Worm (Caenorhabditis elegans) whole organism, L4 larva: ENCODE measurements around the gene F58B4.5.

Source experiments
- F37D6.2 ChIP-seq: sonication (generic microtip); optimal IDR thresholded peaks from 2 replicates; lab custom pipeline; 2016; ENCODE audit warnings: mild to moderate bottlenecking, missing genetic modification characterization, missing compliant biosample characterization
- F44E2.7 ChIP-seq: fragments of 200-800 bp; sonication (Bioruptor generic); IDR thresholded peaks from 2 replicates; pipeline ENCODE4 v2.1.2; 2022; ENCODE audit warnings: missing genetic modification characterization, missing compliant biosample characterization
- F49E8.2 ChIP-seq: sonication (generic microtip); optimal IDR thresholded peaks from 2 replicates; lab custom pipeline; 2016; ENCODE audit warnings: missing compliant biosample characterization, mild to moderate bottlenecking, missing genetic modification characterization, borderline replicate concordance
- Y48G9A.11 ChIP-seq: fragments of 200-800 bp; sonication (Bioruptor generic); IDR thresholded peaks from 2 replicates; pipeline ENCODE4 v1.3.6; 2022; ENCODE audit warnings: missing genetic modification reagents, missing genetic modification characterization, missing compliant biosample characterization
- Y75B8A.6 ChIP-seq: fragments of 200-800 bp; sonication (Bioruptor generic); IDR thresholded peaks from 2 replicates; pipeline ENCODE4 v1.3.6; 2022; ENCODE audit warnings: missing genetic modification reagents, missing genetic modification characterization, missing compliant biosample characterization
- aha-1 ChIP-seq: fragments of 150-350 bp; peaks from one replicate; lab custom pipeline; 2014; ENCODE audit warnings: missing biosample characterization, missing genetic modification characterization
- ama-1 ChIP-seq: fragments of 150-350 bp; optimal IDR thresholded peaks from 2 replicates; lab custom pipeline; 2014; ENCODE audit warnings: inconsistent platforms, mixed read lengths
- ceh-20 ChIP-seq: fragments of 200-800 bp; sonication (Bioruptor generic); IDR thresholded peaks from 2 replicates; pipeline ENCODE4 v1.3.6; 2022; ENCODE audit warnings: missing genetic modification reagents, missing genetic modification characterization, missing compliant biosample characterization
- ceh-32 ChIP-seq: sonication (generic microtip); optimal IDR thresholded peaks from 2 replicates; lab custom pipeline; 2016; ENCODE audit warnings: mild to moderate bottlenecking, missing genetic modification characterization, missing compliant biosample characterization; ENCODE audit not compliant: poor library complexity
- ceh-44 ChIP-seq: fragments of 200-800 bp; sonication (Bioruptor generic); IDR thresholded peaks from 2 replicates; pipeline ENCODE4 v1.3.6; 2022; ENCODE audit warnings: missing genetic modification reagents, missing genetic modification characterization, missing compliant biosample characterization
- ceh-82 ChIP-seq: sonication (generic microtip); optimal IDR thresholded peaks from 2 replicates; lab custom pipeline; 2017; ENCODE audit warnings: missing biosample characterization, missing genetic modification characterization
- ctbp-1 ChIP-seq: fragments of 200-800 bp; sonication (Bioruptor generic); IDR thresholded peaks from 2 replicates; pipeline ENCODE4 v1.3.6; 2022; ENCODE audit warnings: missing genetic modification reagents, missing genetic modification characterization, missing compliant biosample characterization
- daf-19 ChIP-seq: fragments of 200-800 bp; sonication (Bioruptor generic); conservative IDR thresholded peaks from 2 replicates; pipeline ENCODE4 v1.3.6; 2022; ENCODE audit warnings: missing genetic modification characterization, missing compliant biosample characterization
- dmd-6 ChIP-seq: fragments of 200-800 bp; sonication (Bioruptor generic); IDR thresholded peaks from 2 replicates; pipeline ENCODE4 v1.3.6; 2022; ENCODE audit warnings: missing genetic modification reagents, missing genetic modification characterization, missing compliant biosample characterization
- dmd-8 ChIP-seq: fragments of 200-800 bp; sonication (Bioruptor generic); IDR thresholded peaks from 2 replicates; pipeline ENCODE4 v1.3.6; 2022; ENCODE audit warnings: missing genetic modification characterization, missing compliant biosample characterization
- dve-1 ChIP-seq: sonication (generic microtip); optimal IDR thresholded peaks from 2 replicates; lab custom pipeline; 2017; ENCODE audit warnings: antibody characterized with exemption, mild to moderate bottlenecking, missing genetic modification characterization, missing compliant biosample characterization; ENCODE audit not compliant: insufficient read depth
- egl-43 ChIP-seq: fragments of 200-800 bp; sonication (Bioruptor generic); IDR thresholded peaks from 2 replicates; pipeline ENCODE4 v1.3.6; 2022; ENCODE audit warnings: missing genetic modification reagents, missing genetic modification characterization, missing compliant biosample characterization
- fkh-10 ChIP-seq: fragments of 150-350 bp; optimal IDR thresholded peaks from 2 replicates; lab custom pipeline; 2014; ENCODE audit warnings: missing biosample characterization, missing genetic modification reagents, missing genetic modification characterization
- hif-1 ChIP-seq, 2 experiments: sonication (generic microtip); optimal IDR thresholded peaks; 2 replicates each; lab custom pipeline; 2016 to 2017; ENCODE audit warnings: missing compliant biosample characterization in 2 of 2, missing genetic modification characterization in 2 of 2, missing genetic modification reagents in 2 of 2, missing genotype in 2 of 2, mild to moderate bottlenecking in 1 of 2
- hlh-11 ChIP-seq: fragments of 200-800 bp; sonication (Bioruptor generic); optimal IDR thresholded peaks from 2 replicates; lab custom pipeline; 2018; ENCODE audit warnings: mild to moderate bottlenecking, missing genetic modification characterization, missing compliant biosample characterization
- hlh-30 ChIP-seq: sonication (generic microtip); optimal IDR thresholded peaks from 2 replicates; lab custom pipeline; 2017; ENCODE audit warnings: antibody characterized with exemption, mild to moderate bottlenecking, missing genetic modification characterization, missing compliant biosample characterization; ENCODE audit not compliant: insufficient read depth
- hmg-1.1 ChIP-seq: fragments of 200-800 bp; sonication (Bioruptor generic); IDR thresholded peaks from 2 replicates; pipeline ENCODE4 v1.3.6; 2022; ENCODE audit warnings: missing genetic modification reagents, missing genetic modification characterization, missing compliant biosample characterization
- jun-1 ChIP-seq: fragments of 150-350 bp; optimal IDR thresholded peaks from 2 replicates; lab custom pipeline; 2014; ENCODE audit warnings: missing biosample characterization, missing genetic modification reagents, missing genetic modification characterization
- lim-7 ChIP-seq: fragments of 200-800 bp; sonication (Bioruptor generic); IDR thresholded peaks from 2 replicates; pipeline ENCODE4 v1.3.6; 2022; ENCODE audit warnings: missing genetic modification characterization, missing compliant biosample characterization
- lin-1 ChIP-seq: fragments of 200-800 bp; sonication (Bioruptor generic); IDR thresholded peaks from 2 replicates; pipeline ENCODE4 v1.3.6; 2022; ENCODE audit warnings: missing genetic modification reagents, missing genetic modification characterization, missing compliant biosample characterization
- lin-38 ChIP-seq: fragments of 200-800 bp; sonication (Bioruptor generic); IDR thresholded peaks from 2 replicates; pipeline ENCODE4 v1.3.6; 2022; ENCODE audit warnings: missing genetic modification reagents, missing genetic modification characterization, missing compliant biosample characterization
- madf-5 ChIP-seq, 2 experiments: fragments of 200-800 bp; sonication (Bioruptor generic); IDR thresholded peaks; 2 replicates each; pipeline ENCODE4 v1.3.6; 2022; ENCODE audit warnings: missing compliant biosample characterization in 2 of 2, missing genetic modification characterization in 2 of 2
- mdt-29 ChIP-seq: fragments of 200-800 bp; sonication (Bioruptor generic); IDR thresholded peaks from 2 replicates; pipeline ENCODE4 v1.3.6; 2022; ENCODE audit warnings: missing genetic modification reagents, missing genetic modification characterization, missing compliant biosample characterization
- mes-2 ChIP-seq: sonication (generic microtip); optimal IDR thresholded peaks from 2 replicates; lab custom pipeline; 2016; ENCODE audit warnings: missing genotype, mild to moderate bottlenecking, missing genetic modification characterization, missing compliant biosample characterization; ENCODE audit not compliant: poor library complexity, severe bottlenecking
- nhr-28 ChIP-seq: fragments of 150-350 bp; optimal IDR thresholded peaks from 2 replicates; lab custom pipeline; 2014; ENCODE audit warnings: missing biosample characterization, missing genetic modification characterization
- nhr-42 ChIP-seq: fragments of 200-800 bp; sonication (Bioruptor generic); IDR thresholded peaks from 2 replicates; pipeline ENCODE4 v1.3.6; 2022; ENCODE audit warnings: missing genetic modification characterization, missing compliant biosample characterization
- nhr-6 ChIP-seq: fragments of 150-350 bp; optimal IDR thresholded peaks from 2 replicates; lab custom pipeline; 2014; ENCODE audit warnings: missing biosample characterization, missing genetic modification characterization
- php-3 ChIP-seq: fragments of 200-800 bp; sonication (Bioruptor generic); IDR thresholded peaks from 2 replicates; pipeline ENCODE4 v1.3.6; 2022; ENCODE audit warnings: missing genetic modification reagents, missing genetic modification characterization, missing compliant biosample characterization
- saeg-2 ChIP-seq: fragments of 200-800 bp; sonication (Bioruptor generic); IDR thresholded peaks from 2 replicates; pipeline ENCODE4 v1.3.6; 2022; ENCODE audit warnings: missing genetic modification reagents, missing genetic modification characterization, missing compliant biosample characterization
- sdz-12 ChIP-seq: fragments of 200-800 bp; sonication (Bioruptor generic); optimal IDR thresholded peaks from 2 replicates; lab custom pipeline; 2018; ENCODE audit warnings: mild to moderate bottlenecking, missing genetic modification characterization, missing compliant biosample characterization
- set-16 ChIP-seq: fragments of 200-800 bp; sonication (Bioruptor generic); IDR thresholded peaks from 2 replicates; pipeline ENCODE4 v1.3.6; 2022; ENCODE audit warnings: missing genetic modification reagents, missing genetic modification characterization, missing compliant biosample characterization
- skn-1 ChIP-seq: fragments of 150-350 bp; optimal IDR thresholded peaks from 2 replicates; lab custom pipeline; 2014; ENCODE audit warnings: missing biosample characterization, missing genetic modification characterization
- snpc-4 ChIP-seq: fragments of 150-350 bp; optimal IDR thresholded peaks from 2 replicates; lab custom pipeline; 2014; ENCODE audit warnings: missing biosample characterization, missing genetic modification characterization
- spr-3 ChIP-seq: fragments of 200-800 bp; sonication (Bioruptor generic); optimal IDR thresholded peaks from 2 replicates; lab custom pipeline; 2018; ENCODE audit warnings: mild to moderate bottlenecking, missing genetic modification characterization, missing compliant biosample characterization
- tra-1 ChIP-seq: fragments of 200-800 bp; sonication (Bioruptor generic); IDR thresholded peaks from 2 replicates; pipeline ENCODE4 v1.3.6; 2022; ENCODE audit warnings: missing genetic modification reagents, missing genetic modification characterization, missing compliant biosample characterization
- vab-7 ChIP-seq: fragments of 200-800 bp; sonication (Bioruptor generic); IDR thresholded peaks from 2 replicates; pipeline ENCODE4 v1.3.6; 2022; ENCODE audit warnings: missing genetic modification reagents, missing genetic modification characterization, missing compliant biosample characterization
- zfp-3 ChIP-seq: fragments of 200-800 bp; sonication (Bioruptor generic); conservative IDR thresholded peaks from 2 replicates; pipeline ENCODE4 v1.3.6; 2022; ENCODE audit warnings: missing genetic modification reagents, missing genetic modification characterization, missing compliant biosample characterization
- zip-11 ChIP-seq: fragments of 200-800 bp; sonication (Bioruptor generic); IDR thresholded peaks from 2 replicates; pipeline ENCODE4 v1.3.6; 2022; ENCODE audit warnings: missing genetic modification characterization, missing compliant biosample characterization
- ztf-11 ChIP-seq: fragments of 150-350 bp; optimal IDR thresholded peaks from 2 replicates; lab custom pipeline; 2014; ENCODE audit warnings: missing biosample characterization, missing genetic modification characterization

Gene F58B4.5

ce11 chrV:10965501-10965900 lies 33.0 kb downstream of the F58B4.5 start, which contains the start of the genes ctf-4 and eef-1G (continued):
- TF ChIP-seq nhr-6 (tag; lab: Kevin White, UChicago) (peak; percentile 97), ama-1 (lab: Kevin White, UChicago) (peak; percentile 83), F37D6.2 (tag; lab: Kevin White, UChicago) (peak; percentile 86), ctbp-1 (GFP tag; lab: Robert Waterston, UW) (peak; percentile 92), aha-1 (tag; lab: Kevin White, UChicago) (peak; percentile 99), hlh-11 (tag; lab: Kevin White, UChicago) (peak; percentile 98), skn-1 (tag; lab: Kevin White, UChicago) (no peak), lin-38 (GFP tag; lab: Robert Waterston, UW) (peak; percentile 99), lim-7 (GFP tag; lab: Robert Waterston, UW) (no peak), F44E2.7 (GFP tag; lab: Robert Waterston, UW) (no peak), hif-1 (tag; optimal IDR thresholded peaks at IDR 0.05; lab: Kevin White, UChicago) (peak; percentile 62 to 84), vab-7 (GFP tag; lab: Robert Waterston, UW) (peak; percentile 64), zfp-3 (GFP tag; lab: Robert Waterston, UW) (peak; percentile 83), hlh-30 (tag; lab: Kevin White, UChicago) (peak; percentile 91), lin-1 (GFP tag; lab: Robert Waterston, UW) (peak; percentile 94)

ce11 chrV:10966874-10967273 lies 34.4 kb downstream of the F58B4.5 start:
- TF ChIP-seq zip-11 (GFP tag; lab: Robert Waterston, UW): no peak
- TF ChIP-seq lin-38 (GFP tag; lab: Robert Waterston, UW): peak; percentile 44
- TF ChIP-seq madf-5 (GFP tag; IDR thresholded peaks at IDR 0.05; lab: Robert Waterston, UW): 0 out of 4 replicates have a peak, but pooled peaks of 1 of the 2 experiments have one; percentile 48
- TF ChIP-seq aha-1 (tag; lab: Kevin White, UChicago): peak; percentile 78
- no peak for TF ChIP-seq dve-1 (tag; lab: Kevin White, UChicago)
- TF ChIP-seq set-16: peak; percentile 54
- TF ChIP-seq snpc-4: no peak
- TF ChIP-seq jun-1: no peak
- TF ChIP-seq egl-43 (GFP tag; lab: Robert Waterston, UW): 0 out of 2 replicates have a peak, but pooled peaks have one; percentile 44
- peak; percentile 34 for TF ChIP-seq sdz-12 (GFP tag; lab: Kevin White, UChicago)

- no peak for TF ChIP-seq ceh-44 (GFP tag; lab: Robert Waterston, UW)
- 0 out of 2 replicates have a peak, but pooled peaks have one; percentile 58 for TF ChIP-seq mdt-29 (GFP tag; lab: Robert Waterston, UW)
- TF ChIP-seq ceh-32: no peak
- TF ChIP-seq ztf-11: no peak
- TF ChIP-seq egl-43 (GFP tag; lab: Robert Waterston, UW): no peak
- TF ChIP-seq Y48G9A.11 (GFP tag; lab: Robert Waterston, UW): 0 out of 2 replicates have a peak, but pooled peaks have one; percentile 42
- TF ChIP-seq Y75B8A.6 (GFP tag; lab: Robert Waterston, UW): peak; percentile 60; the same call in 1 of the 2 replicates
- 0 out of 2 replicates have a peak, but pooled peaks have one; percentile 27 for TF ChIP-seq saeg-2 (GFP tag; lab: Robert Waterston, UW)
- no peak for TF ChIP-seq hmg-1.1 (GFP tag; lab: Robert Waterston, UW)
- TF ChIP-seq zfp-3 (GFP tag; lab: Robert Waterston, UW): peak; percentile 75
- TF ChIP-seq spr-3 (GFP tag; lab: Kevin White, UChicago): no peak
- TF ChIP-seq fkh-10: no peak
- TF ChIP-seq lin-1 (GFP tag; lab: Robert Waterston, UW): no peak; the same call in 1 of the 2 replicates
- no peak for TF ChIP-seq daf-19 (GFP tag; lab: Robert Waterston, UW)
- TF ChIP-seq dve-1 (tag; lab: Kevin White, UChicago): no peak
- TF ChIP-seq mes-2 (tag; lab: Kevin White, UChicago): no peak
- 0 out of 2 replicates have a peak, but pooled peaks have one; percentile 27 for TF ChIP-seq php-3 (GFP tag; lab: Robert Waterston, UW)
- peak; percentile 89 for TF ChIP-seq tra-1
- TF ChIP-seq ceh-20: 0 out of 2 replicates have a peak, but pooled peaks have one; percentile 14
- peak; percentile 32 for TF ChIP-seq F49E8.2 (tag; lab: Kevin White, UChicago)
- no peak for TF ChIP-seq ceh-82 (tag; lab: Kevin White, UChicago)
- no peak for TF ChIP-seq dmd-8 (GFP tag; lab: Robert Waterston, UW)
- TF ChIP-seq nhr-42 (GFP tag; lab: Robert Waterston, UW): no peak
- TF ChIP-seq madf-5 (GFP tag; IDR thresholded peaks at IDR 0.05; lab: Robert Waterston, UW): 0 out of 4 replicates have a peak, but pooled peaks of 1 of the 2 experiments have one; percentile 39
- TF ChIP-seq hlh-11 (tag; lab: Kevin White, UChicago): peak; percentile 74
- peak; percentile 99 for TF ChIP-seq dmd-6 (GFP tag; lab: Robert Waterston, UW)
- no peak for TF ChIP-seq nhr-28 (tag; lab: Kevin White, UChicago)
These were observed 35.2 kb downstream of the F58B4.5 start for ce11 chrV:10967594-10968273.
